Worm (Caenorhabditis elegans): Measurements from ENCODE around the gene clec-161.

- no peak for TF ChIP-seq flt-1 (GFP tag; IDR thresholded peaks at IDR 0.05)
- TF ChIP-seq ztf-23 (GFP tag; IDR thresholded peaks at IDR 0.05) = no peak
- no peak for TF ChIP-seq cog-1 (tag; optimal IDR thresholded peaks at IDR 0.05)
- TF ChIP-seq klf-2 (GFP tag; conservative IDR thresholded peaks at IDR 0.05) = no peak
- TF ChIP-seq ztf-29 (GFP tag; IDR thresholded peaks at IDR 0.05) = no peak
Measured at ce11 chrIII:9556300-9556699, 52.2 kb downstream of the clec-161 start, which contains the start of gene ZK1098.11.
